Worm (Caenorhabditis elegans) whole organism, L1 larva: ENCODE data around the gene trm-1.
A peak's percentile ranks its signal among the peaks of the same experiment; 100 is the strongest.

ENCODE experiments used
- C16A3.4 ChIP-seq: fragments of 150-350 bp; optimal IDR thresholded peaks from 2 replicates; lab custom pipeline; 2014; ENCODE audit warnings: missing biosample characterization, missing genetic modification characterization
- F16B12.6 ChIP-seq: fragments of 150-350 bp; optimal IDR thresholded peaks from 2 replicates; lab custom pipeline; 2014; ENCODE audit warnings: missing biosample characterization, missing genetic modification characterization
- aha-1 ChIP-seq: fragments of 150-350 bp; optimal IDR thresholded peaks from 2 replicates; lab custom pipeline; 2014; ENCODE audit warnings: missing biosample characterization, missing genetic modification characterization
- alr-1 ChIP-seq: fragments of 200-800 bp; sonication (Bioruptor generic); optimal IDR thresholded peaks from 2 replicates; lab custom pipeline; 2018; ENCODE audit warnings: borderline replicate concordance, mild to moderate bottlenecking, missing genetic modification characterization, missing compliant biosample characterization
- ama-1 ChIP-seq: fragments of 150-350 bp; optimal IDR thresholded peaks from 2 replicates; lab custom pipeline; 2014
- blmp-1 ChIP-seq: fragments of 150-350 bp; optimal IDR thresholded peaks from 2 replicates; lab custom pipeline; 2014; ENCODE audit warnings: missing biosample characterization, missing genetic modification characterization
- ceh-63 ChIP-seq: fragments of 200-800 bp; sonication (Bioruptor generic); optimal IDR thresholded peaks from 2 replicates; lab custom pipeline; 2018; ENCODE audit warnings: mild to moderate bottlenecking, missing genetic modification characterization, missing compliant biosample characterization
- ceh-8 ChIP-seq: fragments of 200-800 bp; sonication (Bioruptor generic); optimal IDR thresholded peaks from 2 replicates; lab custom pipeline; 2018; ENCODE audit warnings: mild to moderate bottlenecking, missing genetic modification characterization, moderate library complexity, missing compliant biosample characterization
- ceh-90 ChIP-seq: sonication (generic microtip); optimal IDR thresholded peaks from 2 replicates; lab custom pipeline; 2016; ENCODE audit warnings: missing genetic modification characterization, missing compliant biosample characterization
- ces-1 ChIP-seq: fragments of 150-350 bp; optimal IDR thresholded peaks from 2 replicates; lab custom pipeline; 2014; ENCODE audit warnings: missing biosample characterization, missing genetic modification reagents, missing genetic modification characterization
- efl-1 ChIP-seq, 4 experiments: fragments of 150-350 bp; optimal IDR thresholded peaks in 3 of 4; peaks in 1 of 4; 1 replicate in 1 of 4; 2 replicates in 3 of 4; lab custom pipeline; 2014; ENCODE audit warnings: missing biosample characterization in 2 of 4, missing genetic modification characterization in 2 of 4, missing genetic modification reagents in 2 of 4
- efl-3 ChIP-seq: fragments of 200-800 bp; sonication (Bioruptor generic); optimal IDR thresholded peaks from 2 replicates; lab custom pipeline; 2018; ENCODE audit warnings: mild to moderate bottlenecking, missing genetic modification characterization, missing compliant biosample characterization
- elt-3 ChIP-seq, 6 experiments: fragments of 150-350 bp in 1 of 6; sonication (generic microtip); optimal IDR thresholded peaks; 2 replicates each; lab custom pipeline; 2017 to 2018; ENCODE audit warnings: missing biosample characterization in 6 of 6, missing genetic modification characterization in 6 of 6, inconsistent platforms in 1 of 6
- fkh-10 ChIP-seq: sonication (generic microtip); optimal IDR thresholded peaks from 2 replicates; lab custom pipeline; 2017; ENCODE audit warnings: missing biosample characterization, missing genetic modification reagents, missing genetic modification characterization
- fos-1 ChIP-seq: fragments of 150-350 bp; optimal IDR thresholded peaks from 2 replicates; lab custom pipeline; 2014; ENCODE audit warnings: missing biosample characterization, missing genetic modification characterization
- grh-1 ChIP-seq: fragments of 200-800 bp; sonication (Bioruptor generic); IDR thresholded peaks from 2 replicates; pipeline ENCODE4 v1.3.6; 2022; ENCODE audit warnings: missing genetic modification reagents, missing genetic modification characterization, missing compliant biosample characterization
- isw-1 ChIP-seq: fragments of 200-800 bp; sonication (Bioruptor generic); IDR thresholded peaks from 2 replicates; pipeline ENCODE4 v1.3.6; 2022; ENCODE audit warnings: missing genetic modification characterization, missing compliant biosample characterization
- jun-1 ChIP-seq: fragments of 150-350 bp; optimal IDR thresholded peaks from 2 replicates; lab custom pipeline; 2014; ENCODE audit warnings: missing biosample characterization, missing genetic modification reagents, missing genetic modification characterization
- lin-13 ChIP-seq: fragments of 150-350 bp; optimal IDR thresholded peaks from 2 replicates; lab custom pipeline; 2014; ENCODE audit warnings: missing biosample characterization, missing genetic modification reagents, missing genetic modification characterization
- lin-14 ChIP-seq: fragments of 200-800 bp; sonication (Bioruptor generic); optimal IDR thresholded peaks from 2 replicates; lab custom pipeline; 2018; ENCODE audit warnings: mild to moderate bottlenecking, missing genetic modification characterization, moderate library complexity, missing compliant biosample characterization
- lin-15B ChIP-seq: fragments of 150-350 bp; sonication (generic microtip); optimal IDR thresholded peaks from 3 replicates; lab custom pipeline; 2014; ENCODE audit warnings: missing biosample characterization, missing genetic modification characterization
- lsy-2 ChIP-seq, 2 experiments: fragments of 150-350 bp; optimal IDR thresholded peaks; 2 replicates each; lab custom pipeline; 2014; ENCODE audit warnings: missing biosample characterization in 2 of 2, missing genetic modification characterization in 2 of 2
- mep-1 ChIP-seq: fragments of 150-350 bp; optimal IDR thresholded peaks from 2 replicates; lab custom pipeline; 2014; ENCODE audit warnings: missing biosample characterization, missing genetic modification characterization
- nhr-11 ChIP-seq: fragments of 150-350 bp; optimal IDR thresholded peaks from 2 replicates; lab custom pipeline; 2014; ENCODE audit warnings: missing biosample characterization, missing genetic modification characterization
- nhr-237 ChIP-seq: fragments of 150-350 bp; optimal IDR thresholded peaks from 2 replicates; lab custom pipeline; 2014; ENCODE audit warnings: missing biosample characterization, missing genetic modification characterization
- nhr-71 ChIP-seq: sonication (generic microtip); optimal IDR thresholded peaks from 2 replicates; lab custom pipeline; 2016; ENCODE audit warnings: mild to moderate bottlenecking, missing genetic modification characterization, moderate library complexity, missing compliant biosample characterization
- nhr-77 ChIP-seq: fragments of 150-350 bp; optimal IDR thresholded peaks from 2 replicates; lab custom pipeline; 2014; ENCODE audit warnings: missing biosample characterization, missing genetic modification characterization
- nhr-85 ChIP-seq: sonication (generic microtip); peaks from one replicate; lab custom pipeline; 2016; ENCODE audit warnings: missing genetic modification characterization, inconsistent platforms, missing compliant biosample characterization
- nhr-90 ChIP-seq: sonication (generic microtip); optimal IDR thresholded peaks from 2 replicates; lab custom pipeline; 2016; ENCODE audit warnings: mild to moderate bottlenecking, missing genetic modification characterization, missing compliant biosample characterization; ENCODE audit not compliant: poor library complexity
- pqm-1 ChIP-seq: sonication (generic microtip); optimal IDR thresholded peaks from 3 replicates; lab custom pipeline; 2017; ENCODE audit warnings: missing biosample characterization, missing genetic modification characterization
- snu-23 ChIP-seq: sonication (generic microtip); optimal IDR thresholded peaks from 2 replicates; lab custom pipeline; 2016; ENCODE audit warnings: missing genetic modification characterization, missing compliant biosample characterization
- swsn-7 ChIP-seq: sonication (generic microtip); optimal IDR thresholded peaks from 2 replicates; lab custom pipeline; 2016; ENCODE audit warnings: missing genetic modification characterization, missing compliant biosample characterization
- tlp-1 ChIP-seq: fragments of 150-350 bp; optimal IDR thresholded peaks from 2 replicates; lab custom pipeline; 2014; ENCODE audit warnings: missing biosample characterization, missing genetic modification characterization
- unc-98 ChIP-seq: fragments of 200-800 bp; sonication (Bioruptor generic); IDR thresholded peaks from 2 replicates; pipeline ENCODE4 v1.3.6; 2022; ENCODE audit warnings: missing genetic modification characterization, missing compliant biosample characterization
- vab-15 ChIP-seq: sonication (generic microtip); optimal IDR thresholded peaks from 2 replicates; lab custom pipeline; 2017; ENCODE audit warnings: missing genotype, mild to moderate bottlenecking, missing genetic modification characterization, missing compliant biosample characterization
- xbp-1 ChIP-seq: sonication (generic microtip); optimal IDR thresholded peaks from 2 replicates; lab custom pipeline; 2016; ENCODE audit warnings: missing genetic modification characterization, missing compliant biosample characterization
- zag-1 ChIP-seq: fragments of 150-350 bp; optimal IDR thresholded peaks from 2 replicates; lab custom pipeline; 2014; ENCODE audit warnings: missing biosample characterization, missing genetic modification characterization
- zip-4 ChIP-seq: fragments of 200-800 bp; sonication (Bioruptor generic); optimal IDR thresholded peaks from 2 replicates; lab custom pipeline; 2018; ENCODE audit warnings: mild to moderate bottlenecking, missing genetic modification characterization, moderate library complexity, missing compliant biosample characterization
- ztf-11 ChIP-seq, 2 experiments: sonication (generic microtip); optimal IDR thresholded peaks; 2 replicates each; lab custom pipeline; 2016 to 2017; ENCODE audit warnings: missing genetic modification characterization in 2 of 2, missing biosample characterization in 1 of 2, missing compliant biosample characterization in 1 of 2

Gene trm-1

DNA sequence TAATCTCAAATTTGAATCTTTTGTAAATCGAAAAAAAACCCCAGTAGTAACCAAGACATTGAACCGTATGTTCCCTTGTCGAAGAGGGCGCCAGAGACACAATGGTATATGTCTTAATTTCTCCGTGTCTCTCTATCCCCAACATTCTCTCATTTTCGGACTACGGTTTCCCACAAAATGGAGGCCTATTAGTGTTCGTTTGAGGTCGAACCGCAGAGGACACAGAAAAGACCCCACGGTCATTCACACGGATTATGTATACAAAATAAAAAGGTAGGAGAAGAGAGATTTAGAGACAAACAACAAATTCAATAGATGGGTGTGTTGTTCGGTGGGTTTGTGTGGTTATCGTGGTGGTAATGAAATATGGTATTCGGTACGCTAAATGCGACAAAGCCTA is 34.4 kb downstream of the trm-1 start:
- TF ChIP-seq blmp-1 (tag; lab: Kevin White, UChicago) (peak; percentile 29), nhr-85 (peak; percentile 53), nhr-11 (tag; lab: Kevin White, UChicago) (no peak), jun-1 (tag; lab: Kevin White, UChicago) (no peak), ces-1 (GFP tag; lab: Kevin White, UChicago) (no peak), mep-1 (tag; lab: Kevin White, UChicago) (peak; percentile 27), nhr-90 (tag; lab: Kevin White, UChicago) (no peak), nhr-77 (no peak), lin-14 (GFP tag; lab: Kevin White, UChicago) (peak; percentile 66)

DNA sequence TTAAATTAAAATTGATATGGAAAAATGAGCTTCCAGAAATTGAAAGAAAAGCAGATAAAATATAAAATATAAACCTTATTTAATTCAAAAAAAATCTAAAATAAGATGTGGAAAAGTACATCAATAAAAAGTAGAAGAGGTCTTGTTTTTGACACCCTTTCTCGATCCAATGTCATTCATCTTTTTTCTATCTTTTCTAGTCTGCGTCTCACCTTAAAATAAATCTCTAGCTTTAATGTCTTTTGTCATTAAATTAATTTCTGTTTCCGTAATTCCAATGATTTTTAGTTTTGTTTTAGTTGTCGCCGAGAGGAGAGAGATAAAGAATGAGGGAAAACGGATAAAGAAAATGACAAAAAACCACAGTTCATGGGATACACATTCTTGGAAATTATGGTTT is 36.3 kb downstream of the trm-1 start:
- TF ChIP-seq ama-1 = no peak
- no peak for TF ChIP-seq tlp-1
- TF ChIP-seq mep-1 (tag; lab: Kevin White, UChicago) = peak; percentile 21
- no peak for TF ChIP-seq C16A3.4 (tag; lab: Kevin White, UChicago)
- peak; percentile 41 for TF ChIP-seq blmp-1 (tag; lab: Kevin White, UChicago)
- TF ChIP-seq ceh-8 (GFP tag; lab: Kevin White, UChicago) = no peak
- no peak for TF ChIP-seq grh-1 (GFP tag; lab: Robert Waterston, UW)
- no peak for TF ChIP-seq nhr-237 (tag; lab: Kevin White, UChicago)
- peak in 1 of 2 experiments; percentile 34 for TF ChIP-seq lsy-2 (tag; optimal IDR thresholded peaks at IDR 0.05; lab: Kevin White, UChicago)
- no peak for TF ChIP-seq alr-1 (tag; lab: Kevin White, UChicago)
- TF ChIP-seq xbp-1 (tag; lab: Kevin White, UChicago) = no peak
- TF ChIP-seq zag-1 (tag; lab: Kevin White, UChicago) = no peak
- TF ChIP-seq snu-23 = peak; percentile 27
- TF ChIP-seq efl-1 (optimal IDR thresholded peaks at IDR 0.05; lab: Kevin White, UChicago) = no peak
- peak in 1 of 2 experiments; percentile 73 for TF ChIP-seq efl-1 (GFP tag; optimal IDR thresholded peaks at IDR 0.05 in 1 of 2; lab: Kevin White, UChicago)
- peak; percentile 76 for TF ChIP-seq lin-14 (GFP tag; lab: Kevin White, UChicago)
- TF ChIP-seq lin-13 = no peak
- no peak for TF ChIP-seq efl-3 (GFP tag; lab: Kevin White, UChicago)
- peak; percentile 85 for TF ChIP-seq nhr-85
- TF ChIP-seq elt-3 (tag; optimal IDR thresholded peaks at IDR 0.05; lab: Kevin White, UChicago) = peak in 1 of 6 experiments; percentile 32
- peak; percentile 28 for TF ChIP-seq nhr-71 (tag; lab: Kevin White, UChicago)
- TF ChIP-seq vab-15 (tag; lab: Kevin White, UChicago) = no peak

DNA sequence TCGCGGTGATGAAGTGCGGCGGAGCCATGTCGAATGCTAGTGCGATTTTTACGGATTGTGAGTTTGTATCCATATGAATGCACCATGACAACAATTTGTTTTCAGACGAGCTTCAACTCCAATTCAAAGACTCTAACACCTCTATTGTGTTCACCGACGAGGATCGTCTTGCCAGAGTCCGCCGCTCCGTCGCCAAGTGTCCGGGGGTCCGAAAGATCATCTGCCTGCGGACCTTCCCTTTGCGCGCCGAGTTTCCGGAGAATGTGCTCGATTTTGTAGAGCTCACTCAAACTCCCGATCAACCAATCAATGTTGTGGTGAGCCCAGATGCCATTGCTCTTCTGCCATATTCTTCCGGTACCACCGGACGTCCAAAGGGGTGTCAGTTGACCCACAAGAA is 38.3 kb downstream of the trm-1 start:
- TF ChIP-seq fkh-10 (GFP tag; lab: Kevin White, UChicago) = no peak
- TF ChIP-seq lsy-2 (tag; optimal IDR thresholded peaks at IDR 0.05; lab: Kevin White, UChicago) = no peak
- TF ChIP-seq aha-1 = no peak
- TF ChIP-seq, all 84 proteins: peak for 0

DNA sequence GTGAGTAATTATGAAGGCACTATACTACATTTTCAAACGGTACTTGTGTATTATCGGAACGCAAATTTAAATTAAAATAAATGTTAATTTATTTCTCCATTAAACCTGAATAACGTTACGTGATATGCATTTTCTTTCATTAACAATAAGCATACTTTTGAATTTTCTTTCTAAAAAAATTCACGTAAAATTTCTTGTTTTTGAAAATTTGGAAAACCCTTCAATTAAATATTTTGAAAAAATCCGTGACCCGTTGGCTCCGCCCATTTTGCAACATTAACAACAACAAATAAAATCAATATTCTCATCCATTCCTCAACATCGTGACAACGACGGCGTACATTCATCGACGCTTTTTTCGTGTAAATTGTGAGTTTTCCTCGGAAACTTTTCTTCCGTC is 39.2 kb downstream of the trm-1 start, which contains the start of gene acs-10:
acs-10 (plus strand) TSS at position 301 of the 400 bp plus-strand sequence.
- TF ChIP-seq grh-1 (GFP tag; lab: Robert Waterston, UW) (no peak), pqm-1 (tag; lab: Kevin White, UChicago) (no peak), C16A3.4 (tag; lab: Kevin White, UChicago) (no peak), fos-1 (tag; lab: Kevin White, UChicago) (no peak), lin-15B (no peak), unc-98 (GFP tag; lab: Robert Waterston, UW) (no peak), isw-1 (GFP tag; lab: Robert Waterston, UW) (no peak), zip-4 (GFP tag; lab: Kevin White, UChicago) (no peak), ceh-90 (tag; lab: Kevin White, UChicago) (no peak), zag-1 (tag; lab: Kevin White, UChicago) (no peak), vab-15 (tag; lab: Kevin White, UChicago) (no peak), xbp-1 (tag; lab: Kevin White, UChicago) (no peak), ceh-63 (GFP tag; lab: Kevin White, UChicago) (no peak), swsn-7 (tag; lab: Kevin White, UChicago) (no peak), F16B12.6 (tag; lab: Kevin White, UChicago) (no peak), jun-1 (tag; lab: Kevin White, UChicago) (no peak), ztf-11 (tag; optimal IDR thresholded peaks at IDR 0.05; lab: Kevin White, UChicago) (no peak)
